Fruit fly (Drosophila melanogaster): ENCODE data around the gene CG15269.

Gene CG15269

dm6 chr2L:15067832-15068231 lies 41.4 kb upstream of the CG15269 start (continued):
- TF ChIP-seq MESR4 (GFP tag; optimal IDR thresholded peaks at IDR 0.05) (peak; percentile 95), Fer3 (tag; optimal IDR thresholded peaks at IDR 0.05) (peak; percentile 44), CG5245 (GFP tag; optimal IDR thresholded peaks at IDR 0.05) (no peak), en (GFP tag; optimal IDR thresholded peaks at IDR 0.05) (no peak), CG17385 (GFP tag; optimal IDR thresholded peaks at IDR 0.05) (peak; percentile 84), Eip74EF (GFP tag; optimal IDR thresholded peaks at IDR 0.05) (peak in 1 of 2 experiments; percentile 1), Rfx (GFP tag; IDR thresholded peaks at IDR 0.05) (peak; percentile 75), HmgZ (tag; optimal IDR thresholded peaks at IDR 0.05) (peak; percentile 97), cg (GFP tag; optimal IDR thresholded peaks at IDR 0.05) (peak; percentile 98), hb (GFP tag; IDR thresholded peaks at IDR 0.05; ENCODE audit: partially characterized antibody) (peak; percentile 75; the same call in 2 of the 3 replicates), otp (GFP tag; IDR thresholded peaks at IDR 0.05) (no peak), Hsf (GFP tag; optimal IDR thresholded peaks at IDR 0.05) (peak; percentile 27), CG15514 (GFP tag; optimal IDR thresholded peaks at IDR 0.05) (peak; percentile 87), CG14667 (GFP tag; IDR thresholded peaks at IDR 0.05) (no peak), ind (GFP tag; optimal IDR thresholded peaks at IDR 0.05) (no peak), CG13123 (GFP tag; optimal IDR thresholded peaks at IDR 0.05) (no peak), maf-S (GFP tag; optimal IDR thresholded peaks at IDR 0.05) (peak; percentile 12), sens-2 (GFP tag; IDR thresholded peaks at IDR 0.05) (no peak), peb (GFP tag; IDR thresholded peaks at IDR 0.05) (no peak), Jarid2 (GFP tag; optimal IDR thresholded peaks at IDR 0.05) (no peak), CG15269 (tag; optimal IDR thresholded peaks at IDR 0.05) (no peak), CG17359 (tag; optimal IDR thresholded peaks at IDR 0.05) (peak; percentile 58), br (optimal IDR thresholded peaks at IDR 0.05) (no peak), CG17612 (GFP tag; IDR thresholded peaks at IDR 0.05) (0 out of 2 replicates have a peak, but pooled peaks have one; percentile 9), Poxn (GFP tag; IDR thresholded peaks at IDR 0.05) (no peak), CG2116 (GFP tag; optimal IDR thresholded peaks at IDR 0.05) (peak; percentile 74), slp2 (GFP tag; optimal IDR thresholded peaks at IDR 0.05) (no peak), HLH4C (GFP tag; IDR thresholded peaks at IDR 0.05; ENCODE audit: partially characterized antibody) (peak; percentile 60; the same call in 2 of the 3 replicates), HmgD (GFP tag; optimal IDR thresholded peaks at IDR 0.05) (peak; percentile 86), onecut (GFP tag; IDR thresholded peaks at IDR 0.05) (peak; percentile 79), ATbp (GFP tag; optimal IDR thresholded peaks at IDR 0.05) (no peak), tgo (GFP tag; IDR thresholded peaks at IDR 0.05) (peak; percentile 23; the same call in 2 of the 3 replicates), mld (GFP tag; IDR thresholded peaks at IDR 0.05; ENCODE audit: partially characterized antibody) (peak; percentile 76), CG12744 (GFP tag; optimal IDR thresholded peaks at IDR 0.05) (no peak), wor (GFP tag; IDR thresholded peaks at IDR 0.05) (no peak), CG7786 (GFP tag; optimal IDR thresholded peaks at IDR 0.05) (no peak), HHEX (GFP tag; optimal IDR thresholded peaks at IDR 0.05) (peak; percentile 17), ssp (GFP tag; IDR thresholded peaks at IDR 0.05) (no peak), pho (GFP tag; optimal IDR thresholded peaks at IDR 0.05) (peak; percentile 16), CG7556 (GFP tag; optimal IDR thresholded peaks at IDR 0.05) (no peak), bcd (GFP tag; optimal IDR thresholded peaks at IDR 0.05) (peak; percentile 4), CG9932 (GFP tag; IDR thresholded peaks at IDR 0.05) (peak; percentile 62), emc (GFP tag; optimal IDR thresholded peaks at IDR 0.05) (no peak), CG8924 (tag; optimal IDR thresholded peaks at IDR 0.05) (peak; percentile 62), Elba2 (GFP tag; optimal IDR thresholded peaks at IDR 0.05) (no peak), odd (GFP tag; optimal IDR thresholded peaks at IDR 0.05) (no peak), nerfin-1 (tag; optimal IDR thresholded peaks at IDR 0.05) (peak; percentile 28), CG17568 (GFP tag; optimal IDR thresholded peaks at IDR 0.05) (no peak), Ets65A (GFP tag) (peak; percentile 92), CG2875 (GFP tag; optimal IDR thresholded peaks at IDR 0.05) (no peak), CG11456 (GFP tag; IDR thresholded peaks at IDR 0.05) (no peak; the same call in 2 of the 3 replicates)
